Worm (Caenorhabditis elegans) whole organism, young adult: ENCODE measurements around the gene lgc-14.

ENCODE experiments used
- B0019.2 ChIP-seq: fragments of 200-800 bp; sonication (Bioruptor generic); conservative IDR thresholded peaks from 2 replicates; pipeline ENCODE4 v1.3.6; 2022; ENCODE audit warnings: missing genetic modification reagents, missing genetic modification characterization, missing compliant biosample characterization
- B0035.1 ChIP-seq: sonication (generic microtip); optimal IDR thresholded peaks from 2 replicates; lab custom pipeline; 2016; ENCODE audit warnings: missing genetic modification characterization, mild to moderate bottlenecking, missing compliant biosample characterization, missing genotype, missing genetic modification reagents
- F23B12.7 ChIP-seq: sonication (generic microtip); optimal IDR thresholded peaks from 2 replicates; lab custom pipeline; 2017; ENCODE audit warnings: missing genetic modification characterization, mild to moderate bottlenecking, missing compliant biosample characterization, antibody characterized with exemption, moderate library complexity; ENCODE audit not compliant: insufficient read depth
- F39B2.1 ChIP-seq: fragments of 200-800 bp; sonication (Bioruptor generic); IDR thresholded peaks from 2 replicates; pipeline ENCODE4 v1.3.6; 2022; ENCODE audit warnings: missing genetic modification reagents, missing genetic modification characterization, missing compliant biosample characterization
- F49E8.2 ChIP-seq: sonication (generic microtip); optimal IDR thresholded peaks from 3 replicates; lab custom pipeline; 2017; ENCODE audit warnings: missing genetic modification characterization, mild to moderate bottlenecking, missing compliant biosample characterization, antibody characterized with exemption, moderate library complexity; ENCODE audit not compliant: insufficient read depth
- F55B11.4 ChIP-seq: sonication (generic microtip); optimal IDR thresholded peaks from 2 replicates; lab custom pipeline; 2016; ENCODE audit warnings: missing compliant biosample characterization, missing genetic modification characterization, borderline replicate concordance; ENCODE audit not compliant: insufficient read depth
- F57C9.4 ChIP-seq: sonication (generic microtip); optimal IDR thresholded peaks from 2 replicates; lab custom pipeline; 2017; ENCODE audit warnings: mild to moderate bottlenecking, missing genetic modification characterization, missing compliant biosample characterization
- T07F8.4 ChIP-seq: sonication (generic microtip); optimal IDR thresholded peaks from 2 replicates; lab custom pipeline; 2016; ENCODE audit warnings: mild to moderate bottlenecking, missing genetic modification characterization, moderate library complexity, missing compliant biosample characterization
- Y56A3A.18 ChIP-seq: fragments of 200-800 bp; sonication (Bioruptor generic); IDR thresholded peaks from 2 replicates; pipeline ENCODE4 v1.3.6; 2022; ENCODE audit warnings: missing genetic modification reagents, missing genetic modification characterization, missing compliant biosample characterization
- aptf-2 ChIP-seq: fragments of 200-800 bp; sonication (Bioruptor generic); conservative IDR thresholded peaks from 2 replicates; pipeline ENCODE4 v1.3.6; 2022; ENCODE audit warnings: missing genetic modification reagents, missing genetic modification characterization, missing compliant biosample characterization
- aptf-3 ChIP-seq: fragments of 200-800 bp; sonication (Bioruptor generic); IDR thresholded peaks from 2 replicates; pipeline ENCODE4 v1.3.6; 2022; ENCODE audit warnings: missing genetic modification characterization, missing compliant biosample characterization
- attf-3 ChIP-seq: fragments of 200-800 bp; sonication (Bioruptor generic); conservative IDR thresholded peaks from 2 replicates; pipeline ENCODE4 v1.3.6; 2022; ENCODE audit warnings: missing genetic modification reagents, missing genetic modification characterization, missing compliant biosample characterization
- cebp-2 ChIP-seq: fragments of 200-800 bp; sonication (Bioruptor generic); IDR thresholded peaks from 2 replicates; pipeline ENCODE4 v1.3.6; 2022; ENCODE audit warnings: missing genetic modification characterization, missing compliant biosample characterization
- ceh-100 ChIP-seq: fragments of 200-800 bp; sonication (Bioruptor generic); IDR thresholded peaks from 2 replicates; pipeline ENCODE4 v1.3.6; 2022; ENCODE audit warnings: missing genetic modification reagents, missing genetic modification characterization, missing compliant biosample characterization
- ceh-27 ChIP-seq: fragments of 200-800 bp; sonication (Bioruptor generic); optimal IDR thresholded peaks from 2 replicates; lab custom pipeline; 2018; ENCODE audit warnings: mild to moderate bottlenecking, missing genetic modification characterization, moderate library complexity, missing compliant biosample characterization
- ceh-58 ChIP-seq: fragments of 200-800 bp; sonication (Bioruptor generic); IDR thresholded peaks from 2 replicates; pipeline ENCODE4 v1.3.6; 2022; ENCODE audit warnings: missing genetic modification characterization, missing compliant biosample characterization
- ceh-79 ChIP-seq: sonication (generic microtip); optimal IDR thresholded peaks from 2 replicates; lab custom pipeline; 2017; ENCODE audit warnings: mild to moderate bottlenecking, missing genetic modification characterization, missing compliant biosample characterization
- ceh-91 ChIP-seq: fragments of 200-800 bp; sonication (Bioruptor generic); IDR thresholded peaks from 2 replicates; pipeline ENCODE4 v1.3.6; 2022; ENCODE audit warnings: missing genetic modification reagents, missing genetic modification characterization, missing compliant biosample characterization
- dpff-1 ChIP-seq: sonication (generic microtip); optimal IDR thresholded peaks from 2 replicates; lab custom pipeline; 2017; ENCODE audit warnings: mild to moderate bottlenecking, missing genetic modification characterization, missing compliant biosample characterization
- egl-18 ChIP-seq: fragments of 200-800 bp; sonication (Bioruptor generic); IDR thresholded peaks from 2 replicates; pipeline ENCODE4 v1.3.6; 2022; ENCODE audit warnings: missing genetic modification reagents, missing genetic modification characterization, missing compliant biosample characterization
- ets-4 ChIP-seq: fragments of 200-800 bp; sonication (Bioruptor generic); optimal IDR thresholded peaks from 2 replicates; lab custom pipeline; 2018; ENCODE audit warnings: mild to moderate bottlenecking, missing genetic modification characterization, missing compliant biosample characterization
- him-1 ChIP-seq: sonication (generic microtip); optimal IDR thresholded peaks from 2 replicates; lab custom pipeline; 2016; ENCODE audit warnings: missing genotype, missing genetic modification reagents, missing genetic modification characterization, missing compliant biosample characterization
- hlh-26 ChIP-seq: fragments of 200-800 bp; sonication (Bioruptor generic); conservative IDR thresholded peaks from 2 replicates; pipeline ENCODE4 v1.3.6; 2022; ENCODE audit warnings: missing genetic modification reagents, missing genetic modification characterization, missing compliant biosample characterization
- let-607 ChIP-seq, 2 experiments: fragments of 200-800 bp in 1 of 2; sonication (Bioruptor generic) in 1 of 2; sonication (generic microtip) in 1 of 2; optimal IDR thresholded peaks; 2 replicates each; lab custom pipeline; 2016 to 2018; ENCODE audit warnings: mild to moderate bottlenecking in 2 of 2, missing compliant biosample characterization in 2 of 2, missing genetic modification characterization in 2 of 2, moderate library complexity in 2 of 2, missing genotype in 1 of 2
- lin-26 ChIP-seq: fragments of 200-800 bp; sonication (Bioruptor generic); IDR thresholded peaks from 2 replicates; pipeline ENCODE4 v1.3.6; 2022; ENCODE audit warnings: missing genetic modification reagents, missing genetic modification characterization, missing compliant biosample characterization
- lin-40 ChIP-seq: sonication (generic microtip); optimal IDR thresholded peaks from 2 replicates; lab custom pipeline; 2016; ENCODE audit warnings: missing genetic modification characterization, mild to moderate bottlenecking, missing compliant biosample characterization, missing genotype, missing genetic modification reagents
- madf-3 ChIP-seq: fragments of 200-800 bp; sonication (Bioruptor generic); IDR thresholded peaks from 2 replicates; pipeline ENCODE4 v1.3.6; 2022; ENCODE audit warnings: missing genetic modification reagents, missing genetic modification characterization, missing compliant biosample characterization
- madf-8 ChIP-seq: fragments of 200-800 bp; sonication (Bioruptor generic); conservative IDR thresholded peaks from 2 replicates; pipeline ENCODE4 v1.3.6; 2022; ENCODE audit warnings: missing genetic modification reagents, missing genetic modification characterization, missing compliant biosample characterization
- mcd-1 ChIP-seq: fragments of 200-800 bp; sonication (Bioruptor generic); IDR thresholded peaks from 2 replicates; pipeline ENCODE4 v1.3.6; 2022; ENCODE audit warnings: missing genetic modification reagents, missing genetic modification characterization, missing compliant biosample characterization
- mes-4 ChIP-seq: sonication (generic microtip); optimal IDR thresholded peaks from 2 replicates; lab custom pipeline; 2016; ENCODE audit warnings: missing genotype, missing genetic modification characterization, missing compliant biosample characterization
- mxl-1 ChIP-seq: sonication (generic microtip); optimal IDR thresholded peaks from 2 replicates; lab custom pipeline; 2016; ENCODE audit warnings: missing genetic modification characterization, missing compliant biosample characterization
- nfya-1 ChIP-seq: sonication (generic microtip); optimal IDR thresholded peaks from 2 replicates; lab custom pipeline; 2017; ENCODE audit warnings: antibody characterized with exemption, missing compliant biosample characterization, missing genetic modification characterization, borderline replicate concordance; ENCODE audit not compliant: insufficient read depth
- nfyb-1 ChIP-seq: fragments of 200-800 bp; sonication (Bioruptor generic); IDR thresholded peaks from 2 replicates; pipeline ENCODE4 v1.3.6; 2022; ENCODE audit warnings: missing genetic modification reagents, missing genetic modification characterization, missing compliant biosample characterization
- nhr-179 ChIP-seq: sonication (generic microtip); optimal IDR thresholded peaks from 2 replicates; lab custom pipeline; 2016; ENCODE audit warnings: mild to moderate bottlenecking, missing genetic modification characterization, missing compliant biosample characterization
- nhr-27 ChIP-seq: fragments of 200-800 bp; sonication (Bioruptor generic); optimal IDR thresholded peaks from 2 replicates; lab custom pipeline; 2018; ENCODE audit warnings: mild to moderate bottlenecking, missing genetic modification characterization, moderate library complexity, missing compliant biosample characterization
- nhr-80 ChIP-seq: sonication (generic microtip); optimal IDR thresholded peaks from 2 replicates; lab custom pipeline; 2016; ENCODE audit warnings: missing genetic modification characterization, missing compliant biosample characterization
- rpc-1 ChIP-seq, 2 experiments: fragments of 150-350 bp in 1 of 2; sonication (generic microtip) in 1 of 2; optimal IDR thresholded peaks; 2 replicates each; lab custom pipeline; 2014 to 2018; ENCODE audit warnings: missing biosample characterization in 1 of 2, missing genetic modification characterization in 1 of 2, missing genetic modification reagents in 1 of 2, missing genotype in 1 of 2
- snpc-1.3 ChIP-seq: sonication (generic microtip); optimal IDR thresholded peaks from 2 replicates; lab custom pipeline; 2017; ENCODE audit warnings: missing genetic modification characterization, mild to moderate bottlenecking, missing compliant biosample characterization, antibody characterized with exemption, moderate library complexity, missing genotype, missing genetic modification reagents; ENCODE audit not compliant: insufficient read depth
- somi-1 ChIP-seq: fragments of 200-800 bp; sonication (Bioruptor generic); optimal IDR thresholded peaks from 2 replicates; lab custom pipeline; 2018; ENCODE audit warnings: mild to moderate bottlenecking, missing genetic modification characterization, missing compliant biosample characterization
- tbp1 ChIP-seq: fragments of 200-800 bp; sonication (Bioruptor generic); optimal IDR thresholded peaks from 2 replicates; lab custom pipeline; 2018; ENCODE audit warnings: mild to moderate bottlenecking, missing genetic modification characterization, missing compliant biosample characterization
- ztf-22 ChIP-seq: fragments of 200-800 bp; sonication (Bioruptor generic); optimal IDR thresholded peaks from 2 replicates; lab custom pipeline; 2018; ENCODE audit warnings: mild to moderate bottlenecking, missing genetic modification characterization, moderate library complexity, missing compliant biosample characterization
- ztf-25 ChIP-seq: fragments of 200-800 bp; sonication (Bioruptor generic); IDR thresholded peaks from 2 replicates; pipeline ENCODE4 v1.3.6; 2022; ENCODE audit warnings: missing genetic modification reagents, missing genetic modification characterization, missing compliant biosample characterization

The lgc-14 gene

DNA sequence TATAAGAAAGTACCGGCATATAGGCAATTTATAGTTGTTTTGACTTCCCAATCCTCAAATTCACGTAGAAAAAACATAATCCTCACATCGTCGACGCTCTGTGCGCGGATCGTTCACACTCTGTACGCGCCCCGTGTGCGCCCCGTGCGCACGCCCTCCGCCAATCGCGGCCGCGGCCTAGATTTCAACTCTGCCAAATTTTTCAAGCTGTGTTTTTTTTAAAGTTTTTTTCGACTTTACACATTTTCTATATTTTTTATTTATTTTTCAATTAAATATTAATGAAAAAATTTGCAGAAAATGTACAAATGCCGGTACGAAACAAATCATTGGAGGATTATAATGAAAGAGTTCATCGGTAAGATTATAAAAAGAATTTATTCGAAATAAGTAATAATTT lies 11.8 kb downstream of the lgc-14 start, which contains the start of gene T01H10.11:
T01H10.11 (plus strand) TSS at position 301 of the 400 bp plus-strand sequence.
- TF ChIP-seq nfya-1 (no peak), ztf-25 (GFP tag; lab: Robert Waterston, UW) (no peak), let-607 (tag; optimal IDR thresholded peaks at IDR 0.05; lab: Kevin White, UChicago) (no peak), lin-40 (no peak), cebp-2 (GFP tag; lab: Robert Waterston, UW) (no peak), nhr-80 (tag; lab: Kevin White, UChicago) (no peak), ceh-79 (no peak), nfyb-1 (GFP tag; lab: Robert Waterston, UW) (no peak), mxl-1 (tag; lab: Kevin White, UChicago) (no peak), Y56A3A.18 (GFP tag; lab: Robert Waterston, UW) (no peak), ceh-58 (GFP tag; lab: Robert Waterston, UW) (no peak), egl-18 (no peak), him-1 (tag; lab: Kevin White, UChicago) (no peak), attf-3 (no peak), somi-1 (GFP tag; lab: Kevin White, UChicago) (no peak), aptf-2 (GFP tag; lab: Robert Waterston, UW) (no peak), ets-4 (no peak), F39B2.1 (GFP tag; lab: Robert Waterston, UW) (no peak), ceh-91 (GFP tag; lab: Robert Waterston, UW) (no peak), snpc-1.3 (tag; lab: Kevin White, UChicago) (no peak)

DNA sequence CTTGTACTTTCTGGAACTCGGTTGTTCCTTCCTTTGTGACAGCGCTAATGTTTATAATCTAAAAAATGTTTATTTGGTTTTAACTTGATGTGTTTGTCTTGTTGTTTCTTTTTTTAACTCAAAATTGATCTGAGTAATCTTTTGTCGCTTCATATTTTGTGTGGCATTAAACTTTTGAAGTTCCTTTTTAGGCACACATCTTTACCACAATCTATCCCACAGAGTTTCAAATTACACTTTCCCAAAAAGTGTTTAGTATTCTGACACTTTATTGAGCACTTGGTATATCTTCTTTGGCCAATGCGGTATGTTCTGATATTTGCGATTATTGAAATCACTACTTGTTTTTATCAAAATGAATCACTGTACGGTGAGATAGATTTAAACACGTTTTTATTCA lies 14.0 kb downstream of the lgc-14 start, which contains the start of gene lgc-18:
lgc-18 (plus strand) TSS at position 301 of the 400 bp plus-strand sequence.
- TF ChIP-seq nhr-27 (tag; lab: Kevin White, UChicago) (no peak), ceh-100 (GFP tag; lab: Robert Waterston, UW) (no peak), rpc-1 (optimal IDR thresholded peaks at IDR 0.05; lab: Kevin White, UChicago) (no peak), rpc-1 (tag; optimal IDR thresholded peaks at IDR 0.05; lab: Kevin White, UChicago) (no peak), hlh-26 (no peak)

DNA sequence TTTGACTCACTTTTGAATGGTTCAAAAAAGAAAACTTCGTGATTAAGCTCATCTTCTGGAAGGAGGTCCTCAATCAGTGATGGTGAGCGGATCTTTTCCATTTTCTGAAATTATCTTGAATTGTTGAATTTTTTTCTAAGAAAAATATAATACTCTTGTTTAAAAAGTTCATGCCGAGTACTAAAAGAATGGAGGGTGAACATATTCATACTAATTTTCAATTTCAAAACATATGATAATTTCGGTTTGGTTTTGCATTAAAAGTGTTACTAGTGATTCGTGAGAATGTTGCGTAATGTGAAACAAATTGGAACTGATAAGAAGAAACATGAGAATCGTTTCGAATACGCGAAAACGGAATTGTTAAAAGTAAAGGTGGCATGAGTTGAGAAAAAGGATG lies 29.7 kb downstream of the lgc-14 start, which contains the start of gene lyst-1:
lyst-1 (minus strand) TSS at position 101 of the 400 bp plus-strand sequence.
- no peak for TF ChIP-seq tbp1 (GFP tag; lab: Kevin White, UChicago)
- TF ChIP-seq mcd-1 = no peak
- TF ChIP-seq snpc-1.3 (tag; lab: Kevin White, UChicago) = no peak
- no peak for TF ChIP-seq F39B2.1 (GFP tag; lab: Robert Waterston, UW)
- no peak for TF ChIP-seq madf-3
- TF ChIP-seq lin-26 (GFP tag; lab: Robert Waterston, UW) = no peak
- TF ChIP-seq F55B11.4 (tag; lab: Kevin White, UChicago) = no peak
- no peak for TF ChIP-seq mes-4

DNA sequence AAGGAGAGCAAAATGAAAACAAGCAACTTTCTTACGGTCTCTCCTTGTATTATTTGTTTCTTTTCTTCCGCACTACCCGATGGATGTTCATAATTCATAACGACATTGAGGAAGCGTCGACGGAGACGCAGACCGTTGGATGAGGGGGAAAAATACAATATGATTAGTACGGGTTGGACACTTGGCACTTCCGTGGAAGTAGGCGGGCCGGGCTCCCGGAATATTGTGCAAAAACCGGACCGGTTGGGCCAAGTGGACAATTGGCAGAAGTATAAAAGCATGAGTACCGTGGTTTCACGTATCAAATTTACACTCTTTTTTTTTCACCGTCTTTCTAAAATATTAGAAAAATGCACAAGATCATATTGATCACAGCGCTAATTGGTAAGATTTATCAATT lies 31.3 kb downstream of the lgc-14 start, which contains the start of gene M153.3:
M153.3 (plus strand) TSS at position 301 of the 400 bp plus-strand sequence.
- no peak for TF ChIP-seq F57C9.4 (tag; lab: Kevin White, UChicago)
- TF ChIP-seq madf-8 (GFP tag; lab: Robert Waterston, UW) = no peak
- no peak for TF ChIP-seq aptf-3
- TF ChIP-seq him-1 (tag; lab: Kevin White, UChicago) = no peak
- no peak for TF ChIP-seq hlh-26
- TF ChIP-seq ztf-22 = no peak
- no peak for TF ChIP-seq nhr-179 (tag; lab: Kevin White, UChicago)
- TF ChIP-seq T07F8.4 (tag; lab: Kevin White, UChicago) = no peak
- TF ChIP-seq B0035.1 = no peak
- TF ChIP-seq F23B12.7 (tag; lab: Kevin White, UChicago) = no peak
- no peak for TF ChIP-seq nfyb-1 (GFP tag; lab: Robert Waterston, UW)
- no peak for TF ChIP-seq dpff-1 (tag; lab: Kevin White, UChicago)
- no peak for TF ChIP-seq ceh-27
- no peak for TF ChIP-seq B0019.2 (GFP tag; lab: Robert Waterston, UW)
- no peak for TF ChIP-seq F49E8.2
